Fruit fly (Drosophila melanogaster) whole organism, prepupa: ENCODE data around the gene CG42635.

Source experiments
- CG11762 ChIP-seq: fragments of 200-800 bp; sonication (Bioruptor generic); optimal IDR thresholded peaks from 3 replicates; lab custom pipeline; 2016; ENCODE audit warnings: missing biosample characterization, missing genetic modification characterization; ENCODE audit not compliant: insufficient read depth
- CG1621 ChIP-seq: fragments of 200-800 bp; sonication (Bioruptor generic); optimal IDR thresholded peaks from 3 replicates; lab custom pipeline; 2018; ENCODE audit warnings: missing biosample characterization, mild to moderate bottlenecking, missing genetic modification characterization
- CG16779 ChIP-seq: fragments of 200-800 bp; sonication (Bioruptor generic); optimal IDR thresholded peaks from 3 replicates; lab custom pipeline; 2017; ENCODE audit warnings: missing biosample characterization, mild to moderate bottlenecking, missing genetic modification characterization
- Ets96B ChIP-seq: fragments of 200-800 bp; optimal IDR thresholded peaks from 2 replicates; lab custom pipeline; 2019; ENCODE audit warnings: missing biosample characterization, mild to moderate bottlenecking, missing genetic modification characterization, moderate library complexity
- Hr38 ChIP-seq: sonication (Bioruptor generic); optimal IDR thresholded peaks from 2 replicates; lab custom pipeline; 2016; ENCODE audit warnings: missing biosample characterization, missing genetic modification characterization
- OdsH ChIP-seq: fragments of 200-800 bp; sonication (Bioruptor generic); optimal IDR thresholded peaks from 3 replicates; lab custom pipeline; 2016; ENCODE audit warnings: missing biosample characterization, missing genetic modification characterization
- acj6 ChIP-seq: fragments of 200-800 bp; sonication (Bioruptor generic); optimal IDR thresholded peaks from 3 replicates; lab custom pipeline; 2016; ENCODE audit warnings: missing biosample characterization, missing genetic modification characterization
- eg ChIP-seq: fragments of 200-800 bp; sonication (Bioruptor generic); IDR thresholded peaks from 3 replicates; pipeline ENCODE4 v1.3.6; 2022; ENCODE audit warnings: missing biosample characterization, missing genetic modification characterization
- esn ChIP-seq: fragments of 200-800 bp; sonication (Bioruptor generic); optimal IDR thresholded peaks from 2 replicates; lab custom pipeline; 2016; ENCODE audit warnings: missing biosample characterization, mild to moderate bottlenecking, missing genetic modification characterization, moderate library complexity
- net ChIP-seq: fragments of 200-800 bp; sonication (Bioruptor generic); optimal IDR thresholded peaks from 3 replicates; lab custom pipeline; 2016; ENCODE audit warnings: missing biosample characterization, missing genetic modification characterization

DNA sequence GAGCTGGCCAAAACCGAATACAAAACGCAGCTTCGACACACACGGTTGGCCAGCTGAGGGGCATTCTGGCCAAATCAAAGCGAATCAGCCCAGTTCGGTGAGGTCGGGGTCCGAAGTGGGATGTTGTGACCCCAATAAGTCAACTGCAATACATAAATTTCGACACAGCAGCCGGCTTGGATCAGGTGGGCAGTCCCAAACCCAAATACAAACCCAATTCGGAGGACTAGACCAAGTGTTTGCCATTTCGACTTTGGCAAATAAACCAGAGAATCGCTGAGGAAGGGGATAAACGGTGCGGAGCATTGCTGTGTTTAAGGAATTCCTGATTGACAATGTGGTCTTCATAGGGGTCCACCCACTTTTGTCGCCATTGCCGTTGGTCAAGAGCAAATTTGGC lies 18.8 kb upstream of the CG42635 start:
- TF ChIP-seq acj6 (GFP tag; lab: Kevin White, UChicago) (no peak), net (GFP tag; lab: Kevin White, UChicago) (no peak), eg (GFP tag; lab: Robert Waterston, UW) (no peak), Hr38 (GFP tag; lab: Kevin White, UChicago) (no peak), Ets96B (tag; lab: Kevin White, UChicago) (no peak), CG1621 (no peak), CG11762 (GFP tag; lab: Kevin White, UChicago) (no peak), CG16779 (tag; lab: Kevin White, UChicago) (no peak), OdsH (GFP tag; lab: Kevin White, UChicago) (no peak), esn (GFP tag; lab: Kevin White, UChicago) (no peak)
